Fruit fly (Drosophila melanogaster) whole organism, embryonic: ENCODE data around the gene CG15418.

Experiments used
- ATbp ChIP-seq: fragments of 200-800 bp; sonication (Bioruptor generic); optimal IDR thresholded peaks from 2 replicates; lab custom pipeline; 2017; ENCODE audit warnings: missing biosample characterization, mild to moderate bottlenecking, missing genetic modification characterization, missing genetic modification reagents
- Abd-B ChIP-seq: fragments of 200-800 bp; sonication (Bioruptor generic); optimal IDR thresholded peaks from 2 replicates; lab custom pipeline; 2018; ENCODE audit warnings: missing biosample characterization, mild to moderate bottlenecking, missing genetic modification characterization, moderate library complexity
- CG10209 ChIP-seq: fragments of 200-800 bp; sonication (Bioruptor generic); optimal IDR thresholded peaks from 3 replicates; lab custom pipeline; 2017; ENCODE audit warnings: missing biosample characterization, mild to moderate bottlenecking, missing genetic modification characterization, missing genetic modification reagents
- CG10321 ChIP-seq: fragments of 200-800 bp; sonication (Bioruptor generic); IDR thresholded peaks from 2 replicates; pipeline ENCODE4 v1.3.6; 2022; ENCODE audit warnings: missing biosample characterization, missing genetic modification characterization
- CG10565 ChIP-seq: fragments of 200-800 bp; sonication (Bioruptor generic); optimal IDR thresholded peaks from 3 replicates; lab custom pipeline; 2016; ENCODE audit warnings: missing biosample characterization, mild to moderate bottlenecking, missing genetic modification characterization
- CG12104 ChIP-seq: fragments of 200-800 bp; sonication (Bioruptor generic); optimal IDR thresholded peaks from 3 replicates; lab custom pipeline; 2016; ENCODE audit warnings: missing biosample characterization, missing genetic modification characterization
- CG1233 ChIP-seq: fragments of 200-800 bp; sonication (Bioruptor generic); optimal IDR thresholded peaks from 4 replicates; lab custom pipeline; 2018; ENCODE audit warnings: missing biosample characterization, mild to moderate bottlenecking, missing genetic modification characterization
- CG1529 ChIP-seq: fragments of 200-800 bp; sonication (Bioruptor generic); optimal IDR thresholded peaks from 3 replicates; lab custom pipeline; 2018; ENCODE audit warnings: missing biosample characterization, missing genetic modification characterization
- CG15479 ChIP-seq: fragments of 200-800 bp; sonication (Bioruptor generic); optimal IDR thresholded peaks from 3 replicates; lab custom pipeline; 2019; ENCODE audit warnings: missing biosample characterization, mild to moderate bottlenecking, missing genetic modification characterization, moderate library complexity
- CG17328 ChIP-seq: fragments of 200-800 bp; sonication (Bioruptor generic); IDR thresholded peaks from 2 replicates; pipeline ENCODE4 v1.3.6; 2022; ENCODE audit warnings: missing biosample characterization, missing genetic modification characterization
- CG17568 ChIP-seq: fragments of 200-800 bp; sonication (Bioruptor generic); optimal IDR thresholded peaks from 2 replicates; lab custom pipeline; 2018; ENCODE audit warnings: missing biosample characterization, mild to moderate bottlenecking, missing genetic modification characterization, moderate library complexity
- CG18599 ChIP-seq: fragments of 200-800 bp; sonication (Bioruptor generic); optimal IDR thresholded peaks from 3 replicates; lab custom pipeline; 2017; ENCODE audit warnings: missing biosample characterization, missing genetic modification characterization, mild to moderate bottlenecking, moderate library complexity, missing genetic modification reagents
- CG32772 ChIP-seq: fragments of 200-800 bp; sonication (Bioruptor generic); IDR thresholded peaks from 2 replicates; pipeline ENCODE4 v1.3.6; 2022; ENCODE audit warnings: missing biosample characterization, missing genetic modification characterization
- CG3726 ChIP-seq: fragments of 200-800 bp; sonication (Bioruptor generic); IDR thresholded peaks from 3 replicates; pipeline ENCODE4, ENCODE4 v1.3.6; 2022; ENCODE audit warnings: missing biosample characterization, missing genetic modification characterization
- CG4424 ChIP-seq: fragments of 200-800 bp; sonication (Bioruptor generic); optimal IDR thresholded peaks from 3 replicates; lab custom pipeline; 2016; ENCODE audit warnings: missing biosample characterization, missing genetic modification characterization
- CG6654 ChIP-seq: fragments of 200-800 bp; sonication (Bioruptor generic); optimal IDR thresholded peaks from 2 replicates; lab custom pipeline; 2017; ENCODE audit warnings: missing biosample characterization, mild to moderate bottlenecking, missing genetic modification characterization
- CG6791 ChIP-seq: fragments of 200-800 bp; sonication (Bioruptor generic); IDR thresholded peaks from 3 replicates; pipeline ENCODE4 v1.3.6; 2022; ENCODE audit warnings: missing biosample characterization, missing genetic modification characterization; ENCODE audit not compliant: partially characterized antibody
- CG8359 ChIP-seq: fragments of 200-800 bp; sonication (Bioruptor generic); optimal IDR thresholded peaks from 2 replicates; lab custom pipeline; 2017; ENCODE audit warnings: missing biosample characterization, mild to moderate bottlenecking, missing genetic modification characterization, borderline replicate concordance
- CG8478 ChIP-seq: fragments of >200 bp; optimal IDR thresholded peaks from 2 replicates; lab custom pipeline; 2018
- CoRest ChIP-seq: fragments of 200-800 bp; sonication (Bioruptor generic); optimal IDR thresholded peaks from 3 replicates; lab custom pipeline; 2018; ENCODE audit warnings: missing biosample characterization, mild to moderate bottlenecking, missing genetic modification characterization, moderate library complexity
- Doc2 ChIP-seq: fragments of 200-800 bp; sonication (Bioruptor generic); IDR thresholded peaks from 2 replicates; pipeline ENCODE4 v1.3.6; 2022; ENCODE audit warnings: missing biosample characterization, missing genetic modification characterization
- Ets65A ChIP-seq: fragments of 200-800 bp; sonication (Bioruptor generic); peaks from one replicate; lab custom pipeline; 2016; ENCODE audit warnings: missing biosample characterization, missing genetic modification characterization
- Ets97D ChIP-seq: fragments of 200-800 bp; sonication (Bioruptor generic); optimal IDR thresholded peaks from 3 replicates; lab custom pipeline; 2016; ENCODE audit warnings: missing biosample characterization, missing genetic modification characterization
- Fer1 ChIP-seq: fragments of 200-800 bp; sonication (Bioruptor generic); optimal IDR thresholded peaks from 2 replicates; lab custom pipeline; 2017; ENCODE audit warnings: missing biosample characterization, mild to moderate bottlenecking, missing genetic modification characterization
- HHEX ChIP-seq: fragments of 200-800 bp; sonication (Bioruptor generic); optimal IDR thresholded peaks from 3 replicates; lab custom pipeline; 2017; ENCODE audit warnings: missing biosample characterization, mild to moderate bottlenecking, missing genetic modification characterization, missing genetic modification reagents
- HLH3B ChIP-seq: fragments of 200-800 bp; sonication (Bioruptor generic); IDR thresholded peaks from 2 replicates; pipeline ENCODE4 v1.3.6; 2022; ENCODE audit warnings: missing biosample characterization, missing genetic modification characterization
- Hmx ChIP-seq: fragments of 200-800 bp; sonication (Bioruptor generic); optimal IDR thresholded peaks from 2 replicates; lab custom pipeline; 2016; ENCODE audit warnings: missing biosample characterization, missing genetic modification characterization
- Hr3 ChIP-seq: fragments of 200-800 bp; sonication (Bioruptor generic); optimal IDR thresholded peaks from 3 replicates; lab custom pipeline; 2016; ENCODE audit warnings: missing biosample characterization, missing genetic modification characterization
- Med ChIP-seq: fragments of 200-800 bp; sonication (Bioruptor generic); peaks from one replicate; lab custom pipeline; 2016; ENCODE audit warnings: missing biosample characterization, missing genetic modification characterization, mild to moderate bottlenecking, inconsistent platforms, moderate library complexity
- Nf-YB ChIP-seq: fragments of 200-800 bp; sonication (Bioruptor generic); optimal IDR thresholded peaks from 3 replicates; lab custom pipeline; 2019; ENCODE audit warnings: missing biosample characterization, mild to moderate bottlenecking, missing genetic modification characterization, moderate library complexity
- Sox102F ChIP-seq: fragments of 200-800 bp; sonication (Bioruptor generic); optimal IDR thresholded peaks from 2 replicates; lab custom pipeline; 2018; ENCODE audit warnings: missing biosample characterization, mild to moderate bottlenecking, missing genetic modification characterization, moderate library complexity
- TFAM ChIP-seq: fragments of 200-800 bp; sonication (Bioruptor generic); optimal IDR thresholded peaks from 2 replicates; lab custom pipeline; 2017; ENCODE audit warnings: missing biosample characterization, missing genetic modification characterization, inconsistent platforms
- Xbp1 ChIP-seq: fragments of 200-800 bp; sonication (Bioruptor generic); optimal IDR thresholded peaks from 3 replicates; lab custom pipeline; 2016; ENCODE audit warnings: missing biosample characterization, mild to moderate bottlenecking, missing genetic modification characterization
- caup ChIP-seq: fragments of 200-800 bp; sonication (Bioruptor generic); optimal IDR thresholded peaks from 3 replicates; lab custom pipeline; 2017; ENCODE audit warnings: missing biosample characterization, mild to moderate bottlenecking, missing genetic modification characterization, moderate library complexity; ENCODE audit not compliant: severe bottlenecking
- corto ChIP-seq: fragments of 200-800 bp; sonication (Bioruptor generic); optimal IDR thresholded peaks from 2 replicates; lab custom pipeline; 2016; ENCODE audit warnings: missing biosample characterization, mild to moderate bottlenecking, missing genetic modification characterization, moderate library complexity
- dan ChIP-seq: fragments of 200-800 bp; sonication (Bioruptor generic); IDR thresholded peaks from 2 replicates; pipeline ENCODE4 v1.3.6; 2022; ENCODE audit warnings: missing biosample characterization, missing genetic modification characterization
- dm ChIP-seq: fragments of 200-800 bp; sonication (Bioruptor generic); optimal IDR thresholded peaks from 3 replicates; lab custom pipeline; 2016; ENCODE audit warnings: missing biosample characterization, missing genetic modification characterization
- esg ChIP-seq: fragments of 200-800 bp; sonication (Bioruptor generic); conservative IDR thresholded peaks from 2 replicates; pipeline ENCODE4 v1.3.6; 2022; ENCODE audit warnings: missing biosample characterization, missing genetic modification characterization
- ftz-f1 ChIP-seq: fragments of 200-800 bp; sonication (Bioruptor generic); optimal IDR thresholded peaks from 2 replicates; lab custom pipeline; 2016; ENCODE audit warnings: missing biosample characterization, missing genetic modification characterization
- her ChIP-seq: fragments of 200-800 bp; sonication (Bioruptor generic); optimal IDR thresholded peaks from 2 replicates; lab custom pipeline; 2016; ENCODE audit warnings: missing biosample characterization, missing genetic modification characterization
- hth ChIP-seq: fragments of >200 bp; optimal IDR thresholded peaks from 2 replicates; lab custom pipeline; 2017; ENCODE audit warnings: inconsistent platforms
- jigr1 ChIP-seq: fragments of 200-800 bp; sonication (Bioruptor generic); IDR thresholded peaks from 3 replicates; pipeline ENCODE4 v1.3.6; 2022; ENCODE audit warnings: missing biosample characterization, missing genetic modification characterization
- lov ChIP-seq, 2 experiments: fragments of 200-800 bp in 1 of 2; fragments of >200 bp in 1 of 2; sonication (Bioruptor generic) in 1 of 2; IDR thresholded peaks in 1 of 2; optimal IDR thresholded peaks in 1 of 2; 2 replicates in 1 of 2; 3 replicates in 1 of 2; pipeline versions ENCODE4 v1.3.6 to Lab custom; 2017 to 2022; ENCODE audit warnings: missing biosample characterization in 1 of 2, missing genetic modification characterization in 1 of 2
- nerfin-2 ChIP-seq: fragments of 200-800 bp; sonication (Bioruptor generic); IDR thresholded peaks from 2 replicates; pipeline ENCODE4 v1.3.6; 2022; ENCODE audit warnings: missing biosample characterization, missing genetic modification characterization; ENCODE audit not compliant: partially characterized antibody
- ranshi ChIP-seq: fragments of 200-800 bp; sonication (Bioruptor generic); IDR thresholded peaks from 2 replicates; pipeline ENCODE4 v1.3.6; 2022; ENCODE audit warnings: missing biosample characterization, missing genetic modification characterization
- run ChIP-seq: fragments of 200-800 bp; sonication (Bioruptor generic); optimal IDR thresholded peaks from 3 replicates; lab custom pipeline; 2018; ENCODE audit warnings: missing biosample characterization, mild to moderate bottlenecking, missing genetic modification characterization
- sd ChIP-seq: fragments of 200-800 bp; sonication (Bioruptor generic); optimal IDR thresholded peaks from 3 replicates; lab custom pipeline; 2018; ENCODE audit warnings: missing biosample characterization, mild to moderate bottlenecking, missing genetic modification characterization, moderate library complexity
- tgo ChIP-seq: fragments of 200-800 bp; sonication (Bioruptor generic); IDR thresholded peaks from 3 replicates; pipeline ENCODE4 v1.3.6; 2022; ENCODE audit warnings: missing biosample characterization, missing genetic modification characterization
- tio ChIP-seq: fragments of 200-800 bp; sonication (Bioruptor generic); optimal IDR thresholded peaks from 2 replicates; lab custom pipeline; 2017; ENCODE audit warnings: missing biosample characterization, missing genetic modification characterization, inconsistent platforms
- vvl ChIP-seq: fragments of 200-800 bp; sonication (Bioruptor generic); IDR thresholded peaks from 2 replicates; pipeline ENCODE4 v1.3.6; 2022; ENCODE audit warnings: missing biosample characterization, missing genetic modification characterization
- yki ChIP-seq: fragments of >200 bp; optimal IDR thresholded peaks from 3 replicates; lab custom pipeline; 2018

CG15418 gene

DNA sequence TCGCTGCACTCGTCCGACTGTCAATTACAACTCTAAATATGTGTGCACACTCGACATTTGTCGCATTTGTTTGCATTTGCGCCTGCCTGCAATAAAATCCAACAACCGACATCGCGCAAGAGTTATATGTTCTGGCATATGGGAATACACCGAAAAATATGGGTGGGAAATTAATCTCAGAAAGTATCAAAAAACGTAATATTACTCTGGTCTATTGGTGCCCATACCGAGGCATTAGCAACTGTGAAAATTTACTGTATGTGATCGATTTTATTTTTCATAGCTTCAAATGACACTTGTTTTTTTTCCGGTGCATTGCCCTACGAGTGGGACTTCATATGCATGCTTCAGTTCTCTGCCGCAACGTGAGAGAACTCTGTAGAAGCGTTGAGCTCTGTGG, 47.6 kb downstream of the CG15418 start (continued):
- TF ChIP-seq her (GFP tag; lab: Kevin White, UChicago) (peak; percentile 53), CG17328 (GFP tag; lab: Robert Waterston, UW) (peak; percentile 90), jigr1 (GFP tag; lab: Robert Waterston, UW) (no peak), CG6791 (no peak), tgo (GFP tag; lab: Robert Waterston, UW) (peak; percentile 71), Med (peak; percentile 95), CG1529 (peak; percentile 70), sd (tag; lab: Kevin White, UChicago) (no peak), CG1233 (GFP tag; lab: Kevin White, UChicago) (peak; percentile 51), CG4424 (peak; percentile 80), CoRest (tag; lab: Kevin White, UChicago) (peak; percentile 80), CG12104 (peak; percentile 72), CG8478 (no peak), vvl (GFP tag; lab: Robert Waterston, UW) (peak; percentile 91), dm (GFP tag; lab: Kevin White, UChicago) (peak; percentile 42), Nf-YB (peak; percentile 35), lov (optimal IDR thresholded peaks at IDR 0.05; lab: Kevin White, UChicago) (no peak), lov (GFP tag; IDR thresholded peaks at IDR 0.05; lab: Robert Waterston, UW) (peak; percentile 84), Hr3 (peak; percentile 70), yki (lab: Kevin White, UChicago) (no peak), HHEX (peak; percentile 52), run (tag; lab: Kevin White, UChicago) (peak; percentile 53), CG6654 (GFP tag; lab: Kevin White, UChicago) (peak; percentile 54), Abd-B (GFP tag; lab: Kevin White, UChicago) (peak; percentile 83), CG10565 (peak; percentile 47), CG10209 (GFP tag; lab: Kevin White, UChicago) (peak; percentile 65), hth (lab: Kevin White, UChicago) (no peak), CG18599 (peak; percentile 31), dan (GFP tag; lab: Robert Waterston, UW) (peak; percentile 59; the same call in 1 of the 2 replicates), CG17568 (GFP tag; lab: Kevin White, UChicago) (peak; percentile 10), Ets97D (GFP tag; lab: Kevin White, UChicago) (no peak), HLH3B (peak; percentile 84), Sox102F (GFP tag; lab: Kevin White, UChicago) (peak; percentile 82), tio (peak; percentile 42), TFAM (GFP tag; lab: Kevin White, UChicago) (peak; percentile 23), CG32772 (GFP tag; lab: Robert Waterston, UW) (peak; percentile 81), CG8359 (peak; percentile 56), Fer1 (no peak), CG15479 (no peak), nerfin-2 (GFP tag; lab: Robert Waterston, UW) (no peak), ATbp (peak; percentile 79), ftz-f1 (GFP tag; lab: Kevin White, UChicago) (no peak), Doc2 (GFP tag; lab: Robert Waterston, UW) (no peak), caup (GFP tag; lab: Kevin White, UChicago) (peak; percentile 22), CG3726 (GFP tag; lab: Robert Waterston, UW) (0 out of 3 replicates have a peak, but pooled peaks have one; percentile 19), ranshi (GFP tag; lab: Robert Waterston, UW) (peak; percentile 79), CG10321 (GFP tag; lab: Robert Waterston, UW) (no peak), corto (GFP tag; lab: Kevin White, UChicago) (no peak), esg (GFP tag; lab: Robert Waterston, UW) (peak; percentile 51), Hmx (GFP tag; lab: Kevin White, UChicago) (no peak), Ets65A (GFP tag; lab: Kevin White, UChicago) (peak; percentile 97), Xbp1 (GFP tag; lab: Kevin White, UChicago) (peak; percentile 79)
